Fruit fly (Drosophila melanogaster) whole organism, embryonic: ENCODE data around the gene CG15382.

ENCODE experiments used
- B-H2 ChIP-seq: fragments of 200-800 bp; sonication (Bioruptor generic); optimal IDR thresholded peaks from 2 replicates; lab custom pipeline; 2018; ENCODE audit warnings: missing biosample characterization, mild to moderate bottlenecking, missing genetic modification characterization
- C15 ChIP-seq: fragments of 200-800 bp; sonication (Bioruptor generic); IDR thresholded peaks from 3 replicates; pipeline ENCODE4 v1.3.6; 2022; ENCODE audit warnings: missing biosample characterization, missing genetic modification characterization
- CG12299 ChIP-seq: fragments of 200-800 bp; sonication (Bioruptor generic); optimal IDR thresholded peaks from 2 replicates; lab custom pipeline; 2018; ENCODE audit warnings: missing biosample characterization, mild to moderate bottlenecking, missing genetic modification characterization
- CG15011 ChIP-seq: fragments of 200-800 bp; sonication (Bioruptor generic); optimal IDR thresholded peaks from 3 replicates; lab custom pipeline; 2018; ENCODE audit warnings: missing biosample characterization, mild to moderate bottlenecking, missing genetic modification characterization
- CG15479 ChIP-seq: fragments of 200-800 bp; sonication (Bioruptor generic); optimal IDR thresholded peaks from 3 replicates; lab custom pipeline; 2019; ENCODE audit warnings: missing biosample characterization, mild to moderate bottlenecking, missing genetic modification characterization, moderate library complexity
- CG1647 ChIP-seq: fragments of 200-800 bp; sonication (Bioruptor generic); optimal IDR thresholded peaks from 3 replicates; lab custom pipeline; 2016; ENCODE audit warnings: missing biosample characterization, missing genetic modification characterization
- CG18476 ChIP-seq: fragments of 200-800 bp; sonication (Bioruptor generic); optimal IDR thresholded peaks from 2 replicates; lab custom pipeline; 2016; ENCODE audit warnings: missing biosample characterization, mild to moderate bottlenecking, missing genetic modification characterization
- CG2199 ChIP-seq: fragments of 200-800 bp; sonication (Bioruptor generic); IDR thresholded peaks from 3 replicates; pipeline ENCODE4 v1.3.6; 2022; ENCODE audit warnings: missing biosample characterization, missing genetic modification characterization
- CG31365 ChIP-seq: fragments of 200-800 bp; sonication (Bioruptor generic); optimal IDR thresholded peaks from 2 replicates; lab custom pipeline; 2018; ENCODE audit warnings: missing biosample characterization, mild to moderate bottlenecking, missing genetic modification characterization
- CG34376 ChIP-seq: fragments of 200-800 bp; sonication (Bioruptor generic); optimal IDR thresholded peaks from 2 replicates; lab custom pipeline; 2018; ENCODE audit warnings: missing biosample characterization, mild to moderate bottlenecking, missing genetic modification characterization
- CG4707 ChIP-seq: fragments of 200-800 bp; sonication (Bioruptor generic); optimal IDR thresholded peaks from 2 replicates; lab custom pipeline; 2018; ENCODE audit warnings: missing biosample characterization, mild to moderate bottlenecking, missing genetic modification characterization, moderate library complexity
- CG4820 ChIP-seq: fragments of 200-800 bp; sonication (Bioruptor generic); optimal IDR thresholded peaks from 3 replicates; lab custom pipeline; 2016; ENCODE audit warnings: missing biosample characterization, missing genetic modification characterization
- CG5953 ChIP-seq: fragments of 200-800 bp; sonication (Bioruptor generic); IDR thresholded peaks from 2 replicates; pipeline ENCODE4 v1.3.6; 2022; ENCODE audit warnings: missing biosample characterization, missing genetic modification characterization
- CG7357 ChIP-seq: fragments of 200-800 bp; sonication (Bioruptor generic); IDR thresholded peaks from 3 replicates; pipeline ENCODE4 v1.3.6; 2022; ENCODE audit warnings: missing biosample characterization, missing genetic modification characterization
- CG7786 ChIP-seq: fragments of 200-800 bp; sonication (Bioruptor generic); optimal IDR thresholded peaks from 2 replicates; lab custom pipeline; 2016; ENCODE audit warnings: missing biosample characterization, missing genetic modification characterization
- CG7839 ChIP-seq: fragments of 200-800 bp; sonication (Bioruptor generic); optimal IDR thresholded peaks from 3 replicates; lab custom pipeline; 2018; ENCODE audit warnings: missing biosample characterization, mild to moderate bottlenecking, missing genetic modification characterization, moderate library complexity
- Chrac-16 ChIP-seq: fragments of 200-800 bp; sonication (Bioruptor generic); optimal IDR thresholded peaks from 3 replicates; lab custom pipeline; 2016; ENCODE audit warnings: missing biosample characterization, missing genetic modification characterization
- Dbx ChIP-seq: fragments of 200-800 bp; sonication (Bioruptor generic); IDR thresholded peaks from 3 replicates; pipeline ENCODE4 v1.3.6; 2022; ENCODE audit warnings: missing biosample characterization, missing genetic modification characterization
- Dfd ChIP-seq, 2 experiments: fragments of >200 bp; optimal IDR thresholded peaks; 2 replicates each; lab custom pipeline; 2017; ENCODE audit warnings: missing biosample characterization in 2 of 2, missing genetic modification characterization in 2 of 2
- E2f2 ChIP-seq: fragments of 200-800 bp; sonication (Bioruptor generic); IDR thresholded peaks from 2 replicates; pipeline ENCODE4 v1.3.6; 2022; ENCODE audit warnings: missing biosample characterization, missing genetic modification characterization
- Elba2 ChIP-seq: fragments of 200-800 bp; sonication (Bioruptor generic); optimal IDR thresholded peaks from 3 replicates; lab custom pipeline; 2016; ENCODE audit warnings: missing biosample characterization, missing genetic modification characterization
- Gsc ChIP-seq: fragments of 200-800 bp; sonication (Bioruptor generic); IDR thresholded peaks from 2 replicates; pipeline ENCODE4 v1.3.6; 2022; ENCODE audit warnings: missing biosample characterization, missing genetic modification characterization
- H15 ChIP-seq: fragments of 200-800 bp; sonication (Bioruptor generic); IDR thresholded peaks from 3 replicates; pipeline ENCODE4 v1.3.6; 2022; ENCODE audit warnings: missing biosample characterization, missing genetic modification characterization
- HLH4C ChIP-seq: fragments of 200-800 bp; sonication (Bioruptor generic); IDR thresholded peaks from 3 replicates; pipeline ENCODE4 v1.3.6; 2022; ENCODE audit warnings: missing biosample characterization, missing genetic modification characterization; ENCODE audit not compliant: partially characterized antibody
- Hey ChIP-seq: fragments of 200-800 bp; sonication (Bioruptor generic); optimal IDR thresholded peaks from 3 replicates; lab custom pipeline; 2018; ENCODE audit warnings: missing biosample characterization, mild to moderate bottlenecking, missing genetic modification characterization
- Hmr ChIP-seq: fragments of 200-800 bp; sonication (Bioruptor generic); optimal IDR thresholded peaks from 3 replicates; lab custom pipeline; 2017; ENCODE audit warnings: mild to moderate bottlenecking, missing biosample characterization, missing genetic modification reagents, missing genetic modification characterization
- Jarid2 ChIP-seq: fragments of 200-800 bp; sonication (Bioruptor generic); optimal IDR thresholded peaks from 3 replicates; lab custom pipeline; 2017; ENCODE audit warnings: mild to moderate bottlenecking, missing biosample characterization, missing genetic modification reagents, missing genetic modification characterization
- Oaz ChIP-seq: fragments of 200-800 bp; sonication (Bioruptor generic); IDR thresholded peaks from 2 replicates; pipeline ENCODE4 v1.3.6; 2022; ENCODE audit warnings: missing biosample characterization, missing genetic modification characterization
- Scr ChIP-seq: fragments of 200-800 bp; sonication (Bioruptor generic); IDR thresholded peaks from 2 replicates; pipeline ENCODE4 v1.3.6; 2022; ENCODE audit warnings: missing biosample characterization, missing genetic modification characterization; ENCODE audit not compliant: partially characterized antibody
- aop ChIP-seq: fragments of 200-800 bp; sonication (Bioruptor generic); IDR thresholded peaks from 2 replicates; pipeline ENCODE4 v1.3.6; 2022; ENCODE audit warnings: missing biosample characterization, missing genetic modification characterization
- bigmax ChIP-seq: fragments of 200-800 bp; sonication (Bioruptor generic); optimal IDR thresholded peaks from 2 replicates; lab custom pipeline; 2018; ENCODE audit warnings: missing biosample characterization, mild to moderate bottlenecking, missing genetic modification characterization
- btn ChIP-seq: fragments of 200-800 bp; sonication (Bioruptor generic); optimal IDR thresholded peaks from 2 replicates; lab custom pipeline; 2016; ENCODE audit warnings: missing biosample characterization, missing genetic modification characterization
- dan ChIP-seq: fragments of 200-800 bp; sonication (Bioruptor generic); IDR thresholded peaks from 2 replicates; pipeline ENCODE4 v1.3.6; 2022; ENCODE audit warnings: missing biosample characterization, missing genetic modification characterization
- en ChIP-seq: fragments of 200-800 bp; sonication (Bioruptor generic); optimal IDR thresholded peaks from 2 replicates; lab custom pipeline; 2016; ENCODE audit warnings: missing biosample characterization, missing genetic modification characterization
- esg ChIP-seq: fragments of 200-800 bp; sonication (Bioruptor generic); conservative IDR thresholded peaks from 2 replicates; pipeline ENCODE4 v1.3.6; 2022; ENCODE audit warnings: missing biosample characterization, missing genetic modification characterization
- fd96Cb ChIP-seq: fragments of 200-800 bp; sonication (Bioruptor generic); optimal IDR thresholded peaks from 2 replicates; lab custom pipeline; 2018; ENCODE audit warnings: missing biosample characterization, mild to moderate bottlenecking, missing genetic modification characterization, moderate library complexity
- grau ChIP-seq: fragments of 200-800 bp; optimal IDR thresholded peaks from 3 replicates; lab custom pipeline; 2019; ENCODE audit warnings: missing biosample characterization, mild to moderate bottlenecking, missing genetic modification characterization, moderate library complexity
- insv ChIP-seq, 2 experiments: fragments of 200-800 bp; sonication (Bioruptor generic); optimal IDR thresholded peaks; 3 replicates each; lab custom pipeline; 2016 to 2018; ENCODE audit warnings: missing biosample characterization in 2 of 2, missing genetic modification characterization in 2 of 2
- mirr ChIP-seq: fragments of 200-800 bp; sonication (Bioruptor generic); optimal IDR thresholded peaks from 3 replicates; lab custom pipeline; 2018; ENCODE audit warnings: missing biosample characterization, mild to moderate bottlenecking, missing genetic modification characterization
- nmo ChIP-seq: fragments of 200-800 bp; sonication (Bioruptor generic); optimal IDR thresholded peaks from 2 replicates; lab custom pipeline; 2018; ENCODE audit warnings: missing biosample characterization, mild to moderate bottlenecking, missing genetic modification characterization, moderate library complexity
- odd ChIP-seq: fragments of 200-800 bp; sonication (Bioruptor generic); optimal IDR thresholded peaks from 2 replicates; lab custom pipeline; 2017; ENCODE audit warnings: missing biosample characterization, mild to moderate bottlenecking, missing genetic modification characterization
- pho ChIP-seq: fragments of 200-800 bp; sonication (Bioruptor generic); optimal IDR thresholded peaks from 2 replicates; lab custom pipeline; 2016; ENCODE audit warnings: missing biosample characterization, missing genetic modification characterization
- tll ChIP-seq, 2 experiments: fragments of 200-800 bp in 1 of 2; fragments of >200 bp in 1 of 2; sonication (Bioruptor generic) in 1 of 2; optimal IDR thresholded peaks; 2 replicates each; lab custom pipeline; 2017 to 2019; ENCODE audit warnings: missing biosample characterization in 2 of 2, missing genetic modification characterization in 2 of 2, mild to moderate bottlenecking in 1 of 2, moderate library complexity in 1 of 2
- trh ChIP-seq: fragments of 200-800 bp; sonication (Bioruptor generic); optimal IDR thresholded peaks from 2 replicates; lab custom pipeline; 2016; ENCODE audit warnings: missing biosample characterization, missing genetic modification characterization
- unc-4 ChIP-seq: fragments of 200-800 bp; sonication (Bioruptor generic); IDR thresholded peaks from 2 replicates; pipeline ENCODE4 v1.3.6; 2022; ENCODE audit warnings: missing biosample characterization, missing genetic modification characterization; ENCODE audit not compliant: partially characterized antibody
- vvl ChIP-seq: fragments of 200-800 bp; sonication (Bioruptor generic); IDR thresholded peaks from 2 replicates; pipeline ENCODE4 v1.3.6; 2022; ENCODE audit warnings: missing biosample characterization, missing genetic modification characterization
- wdn ChIP-seq: fragments of 200-800 bp; sonication (Bioruptor generic); IDR thresholded peaks from 2 replicates; pipeline ENCODE4 v1.3.6; 2022; ENCODE audit warnings: missing biosample characterization, missing genetic modification characterization
- zen2 ChIP-seq: fragments of 200-800 bp; sonication (Bioruptor generic); IDR thresholded peaks from 3 replicates; pipeline ENCODE4 v1.3.6; 2022; ENCODE audit warnings: missing biosample characterization, missing genetic modification characterization; ENCODE audit not compliant: partially characterized antibody

Gene CG15382

dm6 chr2L:2177969-2178809, 22.6 kb downstream of the CG15382 start, which contains the start of gene aop (continued):
- TF ChIP-seq pho (GFP tag; lab: Kevin White, UChicago) (no peak), mirr (peak; percentile 59), CG2199 (GFP tag; lab: Robert Waterston, UW) (no peak), CG5953 (GFP tag; lab: Robert Waterston, UW) (no peak), CG1647 (GFP tag; lab: Kevin White, UChicago) (peak; percentile 50), Dfd (GFP tag; optimal IDR thresholded peaks at IDR 0.05; lab: Kevin White, UChicago) (no peak), Hmr (GFP tag; lab: Kevin White, UChicago) (peak; percentile 5), CG4820 (GFP tag; lab: Kevin White, UChicago) (no peak), Oaz (GFP tag; lab: Robert Waterston, UW) (no peak), CG4707 (GFP tag; lab: Kevin White, UChicago) (no peak), CG31365 (tag; lab: Kevin White, UChicago) (no peak), aop (peak; percentile 91), dan (GFP tag; lab: Robert Waterston, UW) (no peak), wdn (no peak), fd96Cb (no peak), CG7839 (tag; lab: Kevin White, UChicago) (peak; percentile 21), vvl (GFP tag; lab: Robert Waterston, UW) (peak; percentile 48; the same call in 1 of the 2 replicates), Elba2 (GFP tag; lab: Kevin White, UChicago) (peak; percentile 30), C15 (no peak), Chrac-16 (GFP tag; lab: Kevin White, UChicago) (no peak), Scr (GFP tag; lab: Robert Waterston, UW) (no peak), Jarid2 (GFP tag; lab: Kevin White, UChicago) (peak; percentile 98), nmo (GFP tag; lab: Kevin White, UChicago) (peak; percentile 6), CG18476 (GFP tag; lab: Kevin White, UChicago) (no peak), H15 (no peak), bigmax (GFP tag; lab: Kevin White, UChicago) (no peak), CG15479 (GFP tag; lab: Kevin White, UChicago) (peak; percentile 97), Gsc (GFP tag; lab: Robert Waterston, UW) (no peak), en (GFP tag; lab: Kevin White, UChicago) (no peak), zen2 (no peak), CG15011 (GFP tag; lab: Kevin White, UChicago) (peak; percentile 7), Dbx (GFP tag; lab: Robert Waterston, UW) (peak; percentile 48; the same call in 1 of the 3 replicates), CG7357 (GFP tag; lab: Robert Waterston, UW) (no peak), odd (peak; percentile 53), CG12299 (tag; lab: Kevin White, UChicago) (peak; percentile 16), esg (no peak), E2f2 (GFP tag; lab: Robert Waterston, UW) (no peak), trh (GFP tag; lab: Kevin White, UChicago) (no peak), unc-4 (GFP tag; lab: Robert Waterston, UW) (0 out of 2 replicates have a peak, but pooled peaks have one; percentile 27), tll (GFP tag; optimal IDR thresholded peaks at IDR 0.05; lab: Kevin White, UChicago) (peak in 1 of 2 experiments; percentile 77), CG7786 (GFP tag; lab: Kevin White, UChicago) (no peak), HLH4C (peak; percentile 27; the same call in 1 of the 3 replicates), B-H2 (GFP tag; lab: Kevin White, UChicago) (peak; percentile 36), Hey (tag; lab: Kevin White, UChicago) (no peak), btn (GFP tag; lab: Kevin White, UChicago) (no peak), insv (GFP tag; optimal IDR thresholded peaks at IDR 0.05; lab: Kevin White, UChicago) (peak in 1 of 2 experiments; percentile 51), grau (tag; lab: Kevin White, UChicago) (no peak), CG34376 (GFP tag; lab: Kevin White, UChicago) (peak; percentile 32)
